Worm (Caenorhabditis elegans) whole organism, L2 larva: Measurements from ENCODE around the gene enpp-1.

ENCODE experiments used
- blmp-1 ChIP-seq: sonication (generic microtip); optimal IDR thresholded peaks from 2 replicates; lab custom pipeline; 2017; ENCODE audit warnings: missing genetic modification characterization, mild to moderate bottlenecking, missing compliant biosample characterization, antibody characterized with exemption, moderate library complexity; ENCODE audit not compliant: insufficient read depth
- egl-27 ChIP-seq: sonication (generic microtip); optimal IDR thresholded peaks from 3 replicates; lab custom pipeline; 2017; ENCODE audit warnings: missing biosample characterization, missing genetic modification reagents, missing genetic modification characterization
- elt-3 ChIP-seq: sonication (generic microtip); optimal IDR thresholded peaks from 2 replicates; lab custom pipeline; 2017; ENCODE audit warnings: missing biosample characterization, missing genetic modification characterization
- lin-13 ChIP-seq: fragments of 150-350 bp; optimal IDR thresholded peaks from 2 replicates; lab custom pipeline; 2014; ENCODE audit warnings: missing biosample characterization, missing genetic modification reagents, missing genetic modification characterization
- nhr-6 ChIP-seq: fragments of 150-350 bp; optimal IDR thresholded peaks from 2 replicates; lab custom pipeline; 2014; ENCODE audit warnings: missing biosample characterization, missing genetic modification characterization
- nhr-77 ChIP-seq: fragments of 150-350 bp; optimal IDR thresholded peaks from 2 replicates; lab custom pipeline; 2014; ENCODE audit warnings: missing biosample characterization, missing genetic modification characterization
- unc-39 ChIP-seq: fragments of 150-350 bp; optimal IDR thresholded peaks from 2 replicates; lab custom pipeline; 2014; ENCODE audit warnings: missing biosample characterization, missing genetic modification characterization
- unc-62 ChIP-seq: fragments of 150-350 bp; optimal IDR thresholded peaks from 2 replicates; lab custom pipeline; 2014; ENCODE audit warnings: missing biosample characterization, missing genetic modification reagents, missing genetic modification characterization

ce11 chrV:12115150-12115549 lies 16.1 kb upstream of the enpp-1 start:
- TF ChIP-seq unc-62 (GFP tag; lab: Kevin White, UChicago) (no peak), unc-39 (no peak), nhr-77 (tag; lab: Kevin White, UChicago) (no peak), egl-27 (tag; lab: Kevin White, UChicago) (no peak), nhr-6 (tag; lab: Kevin White, UChicago) (no peak), elt-3 (tag; lab: Kevin White, UChicago) (no peak), lin-13 (GFP tag; lab: Kevin White, UChicago) (no peak), blmp-1 (tag; lab: Kevin White, UChicago) (no peak)
